Fruit fly (Drosophila melanogaster) Kc167 (cell line): Measurements from ENCODE around the gene Rac1.

Experiments used
- psq ChIP-seq: fragments of >200 bp; optimal IDR thresholded peaks from 2 replicates; lab custom pipeline; 2017; ENCODE audit warnings: missing external identifiers
- ttk ChIP-seq: sonication (Bioruptor generic); optimal IDR thresholded peaks from 2 replicates; lab custom pipeline; 2017; ENCODE audit warnings: missing external identifiers

- TF ChIP-seq psq (lab: Kevin White, UChicago) = no peak
- TF ChIP-seq ttk (lab: Kevin White, UChicago) = no peak
Observed at dm6 chr3L:1342133-1342580, 39.7 kb upstream of the Rac1 start, which contains the start of gene indra.
